Fruit fly (Drosophila melanogaster): ENCODE measurements around the gene Cp15.

The Cp15 gene

DNA sequence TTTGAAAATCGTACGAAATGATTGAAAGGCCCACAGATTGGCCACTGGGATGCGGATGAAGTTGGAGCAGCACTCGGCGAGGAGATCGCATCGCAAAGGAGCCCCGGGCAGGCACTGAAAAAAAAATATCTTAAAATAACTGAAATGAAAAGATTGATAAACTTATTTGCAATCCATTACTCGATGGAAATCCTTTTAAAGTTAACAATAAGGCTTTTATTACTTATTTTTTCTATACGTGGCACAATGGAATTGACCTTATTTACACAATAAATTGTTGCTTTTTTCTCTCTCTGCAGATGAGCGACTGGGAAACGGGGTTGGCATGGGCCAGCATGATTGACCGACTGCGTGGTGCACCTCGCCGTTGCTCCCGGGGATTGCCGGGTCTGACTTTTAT is 23.0 kb downstream of the Cp15 start:
- no peak for TF ChIP-seq CG17801 (GFP tag; optimal IDR thresholded peaks at IDR 0.05; ENCODE audit: partially characterized antibody)

DNA sequence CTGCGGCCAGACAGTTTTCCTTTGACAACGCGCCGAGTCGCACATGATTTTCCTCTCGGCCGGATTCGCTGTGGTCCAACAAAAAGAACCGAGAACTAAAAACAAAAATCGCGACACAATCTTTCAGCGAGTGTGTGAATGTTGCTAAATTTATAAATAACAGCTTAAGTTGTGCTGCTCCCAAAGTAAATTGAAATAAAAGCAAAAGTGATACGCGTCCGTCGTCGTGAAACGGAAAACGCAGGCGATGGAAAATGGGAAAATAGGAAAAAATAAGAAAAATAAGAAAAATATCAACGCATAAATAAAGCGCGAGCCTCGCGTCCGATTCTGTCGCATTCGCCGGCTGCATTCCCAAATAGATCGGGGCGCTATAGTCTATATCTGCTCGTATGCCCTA is 25.3 kb downstream of the Cp15 start, which contains the start of gene Fhos:
Gene Fhos, plus strand, starts transcription at position 28 of the 400 bp plus-strand sequence.
- TF ChIP-seq CG17801 (GFP tag; optimal IDR thresholded peaks at IDR 0.05; ENCODE audit: partially characterized antibody), result no peak

DNA sequence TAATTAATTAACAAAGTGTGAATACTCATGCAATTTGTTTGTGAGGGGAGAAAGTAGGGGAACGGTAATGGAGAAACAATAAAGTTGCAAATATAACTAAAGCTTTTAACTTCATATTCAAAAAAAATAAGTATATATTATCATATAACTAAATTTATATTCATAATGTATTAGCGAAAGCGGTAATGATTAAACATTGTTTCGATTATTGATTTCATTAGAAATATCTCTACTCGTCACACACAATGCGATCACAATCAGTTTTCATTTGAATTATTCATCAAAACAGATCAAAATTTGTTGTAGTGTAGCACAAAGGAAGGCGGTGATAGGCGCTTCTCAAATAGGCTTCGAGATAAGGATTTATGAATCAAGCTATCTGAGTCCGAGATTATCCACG is 27.4 kb downstream of the Cp15 start, which contains the start of gene CG6576:
Gene CG6576, plus strand, starts transcription at position 301 of the 400 bp plus-strand sequence.
- no peak for TF ChIP-seq CG17801 (GFP tag; optimal IDR thresholded peaks at IDR 0.05; ENCODE audit: partially characterized antibody)

DNA sequence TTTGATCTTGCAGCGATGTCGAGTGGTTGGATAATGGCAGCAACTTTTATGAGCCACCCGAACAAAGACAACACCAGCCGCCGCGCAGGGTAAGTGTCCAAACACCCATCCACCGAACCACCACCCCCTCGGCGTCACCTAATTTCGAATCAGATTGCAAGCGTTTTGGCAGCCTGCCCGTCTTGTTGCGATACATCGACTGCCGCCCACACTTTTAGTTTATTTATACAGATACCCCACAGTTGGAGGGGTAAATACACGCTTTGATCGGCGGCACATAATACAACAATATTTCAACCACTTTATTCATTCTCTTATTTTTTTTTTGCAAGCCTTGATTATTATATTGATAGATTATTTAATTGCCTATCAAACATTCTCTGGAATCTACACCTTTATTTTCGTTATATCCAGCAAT is 34.8 kb downstream of the Cp15 start:
- peak; percentile 24 for TF ChIP-seq CG17801 (GFP tag; optimal IDR thresholded peaks at IDR 0.05; ENCODE audit: partially characterized antibody)

DNA sequence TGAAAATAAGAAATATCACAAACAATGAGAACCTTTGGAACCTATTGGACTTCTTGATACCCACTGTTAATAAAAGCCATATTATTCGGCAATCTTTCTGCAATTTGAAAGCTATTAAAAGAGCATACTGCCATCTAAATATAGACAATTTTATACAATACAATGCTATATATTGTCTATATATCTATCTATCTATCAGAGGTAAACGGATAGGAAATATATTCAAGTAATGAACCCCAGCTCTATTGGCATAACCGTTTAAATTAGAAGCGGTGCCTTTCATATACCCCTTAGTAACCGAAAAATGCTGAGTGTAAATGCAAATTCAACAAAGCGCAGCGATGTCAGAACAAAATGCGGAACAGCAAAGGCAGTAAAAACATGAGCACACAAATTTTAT is 35.5 kb downstream of the Cp15 start:
- peak; percentile 13 for TF ChIP-seq CG17801 (GFP tag; optimal IDR thresholded peaks at IDR 0.05; ENCODE audit: partially characterized antibody)

DNA sequence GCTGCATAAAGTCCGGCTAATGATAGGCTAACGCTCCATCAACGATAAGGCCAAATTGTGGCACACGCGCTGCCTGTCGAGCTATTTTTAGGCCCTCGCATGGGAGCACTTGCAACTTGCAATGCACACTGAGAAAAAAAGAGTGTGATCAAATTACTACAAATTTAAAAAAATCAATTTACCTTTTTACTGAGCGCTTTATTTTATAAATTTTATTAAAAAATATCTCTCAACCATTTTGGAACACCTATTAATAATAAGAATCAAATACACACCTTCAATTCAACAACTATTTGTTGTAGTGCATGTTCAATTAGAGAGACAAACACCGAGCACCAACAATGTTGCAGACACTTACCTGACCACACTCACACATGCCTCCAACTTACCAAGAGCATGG is 37.2 kb downstream of the Cp15 start:
- no peak for TF ChIP-seq CG17801 (GFP tag; optimal IDR thresholded peaks at IDR 0.05; ENCODE audit: partially characterized antibody)

DNA sequence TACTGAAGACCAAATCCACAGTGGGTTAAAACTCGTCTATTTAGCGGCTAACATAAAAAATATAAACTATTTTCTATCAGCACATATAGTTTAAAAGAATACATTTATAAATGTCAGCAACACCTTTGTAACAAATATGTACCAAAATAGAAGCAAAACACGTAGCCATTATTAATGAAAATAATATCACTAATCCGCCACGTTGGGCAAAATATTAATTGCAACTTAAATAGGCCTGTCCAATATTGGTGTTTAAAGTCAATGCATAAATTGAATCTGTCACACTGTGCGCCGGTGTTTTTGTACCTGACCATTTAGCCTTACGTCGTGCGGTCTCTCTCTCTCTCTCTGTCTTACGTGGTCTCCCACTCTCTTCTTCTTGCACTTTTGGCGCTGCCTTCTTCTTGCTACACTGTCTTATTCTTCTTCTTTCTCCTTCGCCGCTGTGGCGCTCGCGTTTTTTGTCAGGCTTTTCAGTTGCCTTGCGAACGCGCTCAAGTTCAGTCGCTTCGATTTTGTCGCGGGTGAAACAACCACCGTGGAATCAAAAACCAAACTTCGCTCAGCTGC is 37.8 kb downstream of the Cp15 start:
- TF ChIP-seq CG17801 (GFP tag; optimal IDR thresholded peaks at IDR 0.05; ENCODE audit: partially characterized antibody), result peak; percentile 90

DNA sequence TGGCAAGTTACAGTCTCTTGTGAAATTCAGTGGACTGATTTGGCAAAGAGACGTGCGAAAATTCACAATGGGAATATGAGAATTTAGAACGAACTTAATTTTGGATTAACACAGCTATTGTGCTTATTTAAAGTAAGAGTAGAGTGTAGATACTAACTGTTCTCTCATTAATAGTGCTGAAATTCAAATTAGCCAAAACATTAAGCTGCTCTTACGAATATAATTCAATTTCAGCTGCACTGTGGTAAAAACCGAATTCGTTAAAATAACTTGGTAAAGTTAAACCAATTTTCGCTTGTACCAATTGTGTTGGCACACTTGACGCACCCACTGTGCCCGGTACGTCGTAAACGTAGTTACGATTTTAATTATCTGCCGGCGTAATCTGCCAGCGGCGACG is 39.6 kb downstream of the Cp15 start:
- peak; percentile 96 for TF ChIP-seq CG17801 (GFP tag; optimal IDR thresholded peaks at IDR 0.05; ENCODE audit: partially characterized antibody)

DNA sequence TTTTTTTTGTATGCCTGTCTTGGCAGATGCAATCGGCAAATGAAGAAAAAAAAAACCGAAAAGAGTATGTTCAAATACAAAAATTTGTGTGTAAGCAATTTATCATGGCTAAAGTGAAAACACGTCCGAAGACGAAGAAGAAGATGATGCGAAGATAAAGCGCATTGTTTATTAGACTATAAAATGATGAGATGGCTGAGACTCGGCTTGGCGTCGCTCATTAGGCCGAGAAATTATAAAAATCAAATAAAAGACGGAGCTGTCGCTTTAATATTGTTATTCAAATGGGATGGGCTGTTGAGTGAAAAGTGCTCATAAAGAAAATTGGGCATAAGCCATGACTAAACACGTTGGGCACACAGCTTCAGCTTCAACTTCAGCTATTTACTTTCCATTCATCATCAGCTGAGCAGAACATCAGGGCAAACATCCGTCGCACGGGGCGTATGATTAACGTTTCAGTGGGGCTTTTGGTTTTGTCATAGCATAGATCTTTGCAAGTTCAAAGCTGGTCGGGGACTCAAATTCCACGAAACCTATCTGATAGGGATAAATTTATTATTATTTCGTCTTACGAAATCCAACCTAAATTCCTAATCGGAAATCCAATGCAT is 42.4 kb downstream of the Cp15 start:
- TF ChIP-seq CG17801 (GFP tag; optimal IDR thresholded peaks at IDR 0.05; ENCODE audit: partially characterized antibody), result no peak

DNA sequence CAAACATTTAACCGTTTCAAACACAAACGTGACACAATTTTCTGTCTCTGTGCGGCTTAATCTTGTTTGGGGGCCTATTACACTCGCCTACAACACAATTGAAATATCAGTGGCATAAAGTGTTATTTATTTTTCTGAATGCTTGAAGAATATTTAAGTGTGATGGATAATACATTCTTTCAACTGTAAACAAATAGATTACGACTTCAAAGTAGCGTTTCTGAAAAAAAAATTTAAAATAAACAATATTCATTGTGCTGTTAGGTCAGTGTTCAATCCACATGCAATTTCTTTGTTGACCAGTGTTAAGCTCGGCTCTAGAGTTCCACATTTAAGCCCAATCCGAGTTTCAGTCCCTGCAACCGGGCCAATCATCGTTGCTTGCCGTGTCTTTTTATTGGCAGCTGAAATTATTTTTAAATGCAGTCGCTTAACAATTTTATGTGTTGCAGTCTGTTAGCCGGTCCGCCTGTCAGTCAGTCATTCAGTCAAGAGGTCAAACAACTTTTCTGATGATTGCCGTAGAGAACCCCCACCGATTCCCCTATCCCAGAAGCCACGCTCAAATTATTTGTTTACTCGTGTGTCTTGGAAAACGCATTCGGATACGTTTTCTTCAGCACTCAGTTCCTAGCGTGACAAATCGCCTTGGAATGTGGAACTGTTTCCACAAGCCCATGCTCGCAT is 44.9 kb downstream of the Cp15 start:
- peak; percentile 85 for TF ChIP-seq CG17801 (GFP tag; optimal IDR thresholded peaks at IDR 0.05; ENCODE audit: partially characterized antibody)

DNA sequence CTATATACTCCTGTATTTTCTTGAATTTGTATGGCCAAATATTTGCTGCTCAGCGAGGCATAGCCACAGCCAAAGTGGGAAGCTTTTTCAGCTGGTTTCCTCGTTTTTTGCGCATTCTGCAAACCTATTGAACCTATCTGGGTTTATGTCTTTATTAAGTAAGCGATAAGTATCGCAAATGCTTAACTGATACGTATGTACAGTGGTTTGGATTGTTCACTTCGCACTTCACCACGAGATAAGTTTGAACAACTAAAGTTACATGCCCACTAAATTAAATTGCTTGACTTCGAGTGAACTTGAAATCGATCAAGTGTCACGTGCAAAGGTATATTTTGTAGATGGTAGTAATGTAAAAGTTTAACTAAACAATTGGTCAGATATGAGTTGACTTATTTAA is 45.4 kb downstream of the Cp15 start:
- TF ChIP-seq CG17801 (GFP tag; optimal IDR thresholded peaks at IDR 0.05; ENCODE audit: partially characterized antibody), result no peak

DNA sequence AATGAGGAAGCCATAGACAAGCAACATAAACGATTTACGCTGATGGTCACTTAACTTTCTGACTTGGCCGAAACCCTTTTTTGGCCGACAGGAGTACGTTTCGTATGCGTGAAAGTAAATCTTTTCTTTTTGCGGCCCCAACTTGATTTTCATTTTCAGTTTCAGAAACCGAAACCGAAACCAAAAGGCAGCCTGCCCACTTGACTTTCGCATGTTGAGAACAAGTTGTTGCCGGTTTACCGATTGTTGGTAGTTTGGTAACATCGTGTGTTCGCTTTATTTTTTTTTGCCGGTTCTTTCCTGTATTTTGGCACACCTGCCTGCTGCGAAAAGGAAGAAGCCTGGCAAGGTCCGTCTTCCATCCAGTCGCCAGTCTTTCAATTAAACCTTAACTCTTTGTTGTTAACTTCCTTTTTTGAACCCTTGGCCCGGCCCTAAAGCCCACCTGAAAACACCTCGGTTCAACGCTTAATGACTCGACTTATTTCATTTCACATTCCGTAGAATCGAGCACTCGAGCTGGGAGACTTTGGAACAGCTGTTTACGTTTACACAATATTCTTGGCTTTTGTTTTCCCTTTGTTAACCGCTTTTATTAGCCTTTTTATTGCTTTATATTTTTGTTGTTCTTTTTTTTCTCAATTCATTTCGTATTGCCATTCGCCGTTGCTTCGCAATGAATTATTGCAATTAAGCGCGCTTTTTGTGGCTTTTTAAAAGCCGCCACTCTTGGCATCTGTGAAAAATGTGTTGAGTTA is 46.9 kb downstream of the Cp15 start:
- TF ChIP-seq CG17801 (GFP tag; optimal IDR thresholded peaks at IDR 0.05; ENCODE audit: partially characterized antibody), result peak; percentile 85

DNA sequence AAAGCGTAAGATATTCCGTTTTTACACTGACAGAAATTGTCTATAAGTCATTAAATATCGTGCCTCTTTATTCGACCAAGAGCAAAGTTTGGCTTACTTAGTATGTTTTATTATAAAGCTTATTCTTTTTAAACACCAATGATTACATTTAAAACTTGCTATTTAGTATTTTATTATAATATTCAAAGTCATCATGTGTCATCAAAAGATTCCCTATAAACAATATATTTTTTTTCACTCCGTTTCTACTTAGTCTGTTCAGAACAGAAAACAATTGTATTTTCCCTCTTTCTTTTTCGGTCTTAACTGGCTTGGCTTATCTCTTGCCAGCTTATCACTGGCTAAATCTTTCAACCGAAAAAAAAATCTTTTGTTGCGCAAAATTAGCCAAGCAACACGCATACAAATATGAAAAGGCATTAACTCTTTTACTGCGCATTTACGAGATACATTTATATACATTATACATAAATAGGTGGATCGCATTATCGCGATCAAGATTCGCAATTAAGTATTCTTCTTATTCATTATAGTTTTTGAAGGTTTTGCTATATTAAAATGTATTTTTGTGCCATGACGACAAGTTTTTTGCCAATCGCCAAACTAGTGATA is 49.1 kb downstream of the Cp15 start:
- TF ChIP-seq CG17801 (GFP tag; optimal IDR thresholded peaks at IDR 0.05; ENCODE audit: partially characterized antibody), result no peak

All from ovary, adult (tissue).